Worm (Caenorhabditis elegans): ENCODE results near the gene C29E4.9.

- TF ChIP-seq tbp1 (GFP tag; optimal IDR thresholded peaks at IDR 0.05) = no peak
- TF ChIP-seq ceh-40 (GFP tag; IDR thresholded peaks at IDR 0.05) = no peak
- no peak for TF ChIP-seq snpc-3.4 (tag; optimal IDR thresholded peaks at IDR 0.05)
- TF ChIP-seq snpc-4 (GFP tag; optimal IDR thresholded peaks at IDR 0.05) = no peak
- TF ChIP-seq snpc-4 (tag; optimal IDR thresholded peaks at IDR 0.05) = no peak
- TF ChIP-seq atf-7 (tag; optimal IDR thresholded peaks at IDR 0.05) = no peak
- TF ChIP-seq pha-4 (tag; optimal IDR thresholded peaks at IDR 0.05) = no peak
- TF ChIP-seq F49E8.2 (tag; optimal IDR thresholded peaks at IDR 0.05; ENCODE audit: insufficient read depth) = no peak
- no peak for TF ChIP-seq madf-10 (tag; optimal IDR thresholded peaks at IDR 0.05)
- TF ChIP-seq lag-1 (GFP tag; IDR thresholded peaks at IDR 0.05) = no peak
Observed at ce11 chrIII:7917667-7918066, 39.2 kb downstream of the C29E4.9 start, which contains the start of gene gly-3.

Data from whole organism, young adult.